Fruit fly (Drosophila melanogaster) S2 (cell line): Measurements from ENCODE around the gene CG5274.

Experiments
- CG8478 ChIP-seq: fragments of >200 bp; optimal IDR thresholded peaks from 2 replicates; lab custom pipeline; 2018
- CTCF ChIP-seq, 2 experiments: fragments of >200 bp; optimal IDR thresholded peaks; 2 replicates each; lab custom pipeline; 2018

- TF ChIP-seq CG8478 (lab: Kevin White, UChicago) (no peak), CTCF (optimal IDR thresholded peaks at IDR 0.05; lab: Kevin White, UChicago) (no peak)
Observed at dm6 chr3L:20396047-20396446, 31.4 kb downstream of the CG5274 start.
